Worm (Caenorhabditis elegans) whole organism, L4/young adult: ENCODE data around the gene B0393.9.
"Not testable (repeated sequence)": the region's sequence is repeated elsewhere in the genome, so short reads cannot be mapped to it uniquely, and the experiment has no call there.

Source experiments
- W03F9.2 ChIP-seq: fragments of 150-350 bp; optimal IDR thresholded peaks from 2 replicates; lab custom pipeline; 2014; ENCODE audit warnings: missing biosample characterization, missing genetic modification characterization
- dao-5 ChIP-seq: sonication (generic microtip); optimal IDR thresholded peaks from 2 replicates; lab custom pipeline; 2016; ENCODE audit warnings: missing genotype, missing genetic modification characterization, moderate library complexity, missing compliant biosample characterization
- him-1 ChIP-seq: sonication (generic microtip); optimal IDR thresholded peaks from 2 replicates; lab custom pipeline; 2016; ENCODE audit warnings: missing genotype, missing genetic modification reagents, missing genetic modification characterization, missing compliant biosample characterization

- TF ChIP-seq him-1, W03F9.2, dao-5 (tag; lab: Kevin White, UChicago): not testable (repeated sequence)
These were observed 37.3 kb downstream of the B0393.9 start, which contains the start of gene twk-6 for ce11 chrIII:4742620-4743019.
